Worm (Caenorhabditis elegans): ENCODE data around the gene ncx-6.
A peak's percentile ranks its signal among the peaks of the same experiment; 100 is the strongest.

The ncx-6 gene

DNA sequence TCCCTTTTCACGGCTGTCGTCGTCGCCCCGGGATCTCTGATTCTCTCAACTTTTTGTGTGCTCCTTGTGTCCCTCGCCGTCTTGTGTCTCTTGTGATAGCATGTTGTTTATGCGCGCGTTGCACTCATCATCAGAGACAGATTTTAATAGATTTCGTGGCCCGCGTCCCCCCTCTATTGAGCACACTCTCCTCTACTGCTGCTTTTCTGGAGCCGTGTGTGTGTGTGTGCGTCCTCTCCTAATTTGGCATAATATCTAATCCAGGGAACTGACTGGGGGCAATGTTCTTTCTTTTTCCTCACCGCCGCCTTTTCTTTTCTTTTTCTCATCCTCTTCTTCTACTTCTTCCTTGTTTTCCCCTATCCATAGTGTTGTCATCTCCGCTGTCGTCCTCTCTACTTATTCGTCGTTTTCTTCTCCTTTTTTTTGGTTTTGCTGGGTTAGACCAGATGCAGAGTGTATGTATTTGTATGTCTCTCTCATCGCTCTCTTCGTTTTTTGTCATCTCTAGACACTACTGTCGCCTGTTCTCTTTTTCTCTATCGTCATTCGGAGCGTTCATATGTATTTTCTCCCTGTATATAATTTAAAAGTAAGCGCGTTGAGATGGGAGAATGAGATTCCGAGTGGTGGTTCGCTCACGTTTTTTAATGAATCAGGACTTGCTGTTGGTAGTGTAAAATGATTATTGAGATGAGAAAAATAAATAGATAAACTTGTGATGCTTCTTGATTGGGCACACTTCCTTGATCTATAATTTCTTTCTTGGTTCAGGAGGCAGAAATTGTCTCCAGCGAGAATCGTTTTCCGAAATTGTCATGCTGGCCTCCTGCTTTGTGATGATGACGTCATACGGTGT, 9.8 kb downstream of the ncx-6 start:
- TF ChIP-seq ceh-9 (tag; optimal IDR thresholded peaks at IDR 0.05): no peak
- peak; percentile 33 for TF ChIP-seq mdl-1 (tag; optimal IDR thresholded peaks at IDR 0.05)
- TF ChIP-seq zag-1 (tag; optimal IDR thresholded peaks at IDR 0.05): peak; percentile 20
- TF ChIP-seq R02D3.7 (tag; optimal IDR thresholded peaks at IDR 0.05): no peak
- no peak for TF ChIP-seq nhr-67 (tag; optimal IDR thresholded peaks at IDR 0.05)
- no peak for TF ChIP-seq fkh-10 (GFP tag; optimal IDR thresholded peaks at IDR 0.05)
- no peak for TF ChIP-seq nhr-43 (tag; optimal IDR thresholded peaks at IDR 0.05; ENCODE audit: poor library complexity, severe bottlenecking)
- TF ChIP-seq daf-12 (tag; optimal IDR thresholded peaks at IDR 0.05): no peak
- no peak for TF ChIP-seq lin-15B (tag; optimal IDR thresholded peaks at IDR 0.05)
- TF ChIP-seq pha-4 (tag; optimal IDR thresholded peaks at IDR 0.05): peak; percentile 40
- TF ChIP-seq egl-5 (tag; optimal IDR thresholded peaks at IDR 0.05): no peak
- no peak for TF ChIP-seq pqm-1 (tag; optimal IDR thresholded peaks at IDR 0.05)
- no peak for TF ChIP-seq ZK546.5 (tag; optimal IDR thresholded peaks at IDR 0.05)
- TF ChIP-seq egl-27 (tag; optimal IDR thresholded peaks at IDR 0.05): no peak
- TF ChIP-seq ama-1 (optimal IDR thresholded peaks at IDR 0.05): peak; percentile 3
- TF ChIP-seq ceh-28 (tag; optimal IDR thresholded peaks at IDR 0.05): no peak
- TF ChIP-seq ztf-4 (tag; optimal IDR thresholded peaks at IDR 0.05): no peak
- no peak for TF ChIP-seq nhr-28 (tag; optimal IDR thresholded peaks at IDR 0.05)
- no peak for TF ChIP-seq mml-1 (tag; optimal IDR thresholded peaks at IDR 0.05)
- TF ChIP-seq tbx-2 (tag; optimal IDR thresholded peaks at IDR 0.05): peak; percentile 40
- no peak for TF ChIP-seq unc-39 (tag; optimal IDR thresholded peaks at IDR 0.05)
- TF ChIP-seq fkh-2 (tag; optimal IDR thresholded peaks at IDR 0.05): no peak
- TF ChIP-seq nfya-1 (tag; optimal IDR thresholded peaks at IDR 0.05; ENCODE audit: insufficient read depth): peak; percentile 23
- no peak for TF ChIP-seq ceh-16 (tag; optimal IDR thresholded peaks at IDR 0.05)
- TF ChIP-seq nhr-25 (tag; optimal IDR thresholded peaks at IDR 0.05): no peak
- TF ChIP-seq nhr-237 (tag; optimal IDR thresholded peaks at IDR 0.05): no peak
- TF ChIP-seq elt-2 (tag; optimal IDR thresholded peaks at IDR 0.05): peak; percentile 12
- TF ChIP-seq snpc-4 (tag; optimal IDR thresholded peaks at IDR 0.05): peak; percentile 3
- no peak for TF ChIP-seq fos-1 (tag; optimal IDR thresholded peaks at IDR 0.05)
- no peak for TF ChIP-seq lsy-12 (tag; optimal IDR thresholded peaks at IDR 0.05)
- TF ChIP-seq aly-2 (tag; optimal IDR thresholded peaks at IDR 0.05): no peak
- peak; percentile 2 for TF ChIP-seq jun-1 (tag; optimal IDR thresholded peaks at IDR 0.05)
- no peak for TF ChIP-seq ztf-11 (tag; optimal IDR thresholded peaks at IDR 0.05)
- peak; percentile 75 for TF ChIP-seq lin-39 (tag; optimal IDR thresholded peaks at IDR 0.05)
- TF ChIP-seq eor-1 (tag; optimal IDR thresholded peaks at IDR 0.05): no peak
- no peak for TF ChIP-seq skn-1 (tag; optimal IDR thresholded peaks at IDR 0.05)
- no peak for TF ChIP-seq nhr-12 (tag; optimal IDR thresholded peaks at IDR 0.05)
- TF ChIP-seq elt-1 (tag; optimal IDR thresholded peaks at IDR 0.05): no peak
- peak; percentile 49 for TF ChIP-seq hmg-11 (tag; optimal IDR thresholded peaks at IDR 0.05)
- TF ChIP-seq sea-2 (GFP tag; optimal IDR thresholded peaks at IDR 0.05): no peak
- no peak for TF ChIP-seq elt-3 (tag; optimal IDR thresholded peaks at IDR 0.05)
- peak; percentile 37 for TF ChIP-seq ceh-82 (tag; optimal IDR thresholded peaks at IDR 0.05)
- peak; percentile 45 for TF ChIP-seq nhr-23 (tag; optimal IDR thresholded peaks at IDR 0.05)
- TF ChIP-seq nhr-11 (tag; optimal IDR thresholded peaks at IDR 0.05): no peak
- no peak for TF ChIP-seq nhr-76 (tag; optimal IDR thresholded peaks at IDR 0.05)
- TF ChIP-seq nhr-77 (tag; optimal IDR thresholded peaks at IDR 0.05): no peak
- no peak for TF ChIP-seq unc-62 (GFP tag; optimal IDR thresholded peaks at IDR 0.05)

All from whole organism, L3 larva.